Worm (Caenorhabditis elegans): ENCODE results near the gene B0001.3.

The B0001.3 gene

DNA sequence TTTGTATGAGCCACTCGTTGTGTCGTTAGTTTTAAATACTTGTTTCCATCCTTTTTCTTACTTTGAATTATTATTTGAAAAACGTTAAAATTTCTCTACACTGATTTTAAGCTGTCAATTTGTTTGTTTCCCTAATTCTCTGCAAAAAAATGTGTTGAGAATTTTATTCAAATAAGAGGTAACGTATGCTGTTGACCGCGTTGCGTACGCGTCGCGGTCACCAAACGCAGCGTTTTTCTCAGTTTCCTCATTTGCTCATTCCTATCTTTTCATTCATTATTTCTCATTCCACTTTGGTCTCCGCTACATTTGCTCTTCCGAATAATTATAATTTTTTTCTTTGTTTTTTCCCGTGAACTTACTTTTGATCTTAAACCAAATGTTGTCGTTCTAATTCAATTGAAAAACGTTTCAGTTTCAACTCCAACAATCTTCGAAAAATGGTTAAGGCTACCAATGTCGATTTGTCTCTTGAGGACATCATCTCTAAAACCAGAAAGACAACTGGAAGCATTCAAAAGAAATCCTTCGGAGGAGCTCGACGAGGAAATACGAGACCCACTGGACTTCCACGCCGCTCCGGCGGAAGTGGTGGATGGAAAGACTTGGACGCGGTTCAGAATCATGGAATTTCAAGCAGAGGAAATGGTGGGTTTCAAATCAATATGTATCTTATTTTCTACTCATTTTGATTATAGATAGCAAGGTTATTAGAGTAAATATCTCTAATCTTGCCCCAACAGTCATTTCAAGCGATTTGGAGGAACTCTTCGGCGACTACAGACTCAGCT lies 22.5 kb downstream of the B0001.3 start, which contains the start of gene aly-3:
aly-3 (plus strand) TSS at position 409 of the 791 bp plus-strand sequence.
- TF ChIP-seq drap-1 (GFP tag; optimal IDR thresholded peaks at IDR 0.05) (no peak), ztf-11 (tag; optimal IDR thresholded peaks at IDR 0.05) (no peak), flh-1 (GFP tag; optimal IDR thresholded peaks at IDR 0.05) (no peak), unc-120 (tag; optimal IDR thresholded peaks at IDR 0.05; ENCODE audit: poor library complexity, severe bottlenecking) (peak; percentile 57), cnd-1 (tag; optimal IDR thresholded peaks at IDR 0.05) (no peak), ceh-39 (tag; optimal IDR thresholded peaks at IDR 0.05) (peak; percentile 49), hlh-1 (tag; optimal IDR thresholded peaks at IDR 0.05) (no peak), mep-1 (tag; optimal IDR thresholded peaks at IDR 0.05) (peak; percentile 43), pha-4 (tag; optimal IDR thresholded peaks at IDR 0.05) (no peak), bed-3 (GFP tag; optimal IDR thresholded peaks at IDR 0.05) (no peak), ces-1 (GFP tag; optimal IDR thresholded peaks at IDR 0.05) (peak; percentile 53)

DNA sequence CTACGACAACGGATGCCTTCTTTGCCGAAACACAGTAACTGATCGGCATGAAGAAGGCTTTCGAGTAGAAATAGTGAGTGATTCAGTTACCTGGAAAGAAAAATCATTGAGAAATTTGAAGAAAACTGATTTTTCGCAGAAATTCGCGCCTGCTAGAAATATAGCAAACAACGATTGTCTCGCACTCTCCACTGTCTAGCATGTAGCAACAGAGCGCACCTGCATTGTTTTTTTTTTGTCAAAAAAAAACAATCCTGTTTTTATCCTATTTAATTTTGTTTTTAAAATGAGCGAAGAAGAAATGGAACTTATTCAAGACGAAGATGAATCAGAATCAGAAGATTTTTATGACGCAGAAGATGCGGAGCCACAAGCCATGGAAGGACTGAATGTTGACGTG lies 24.5 kb downstream of the B0001.3 start, which contains the start of the genes ddb-1 and M18.6:
ddb-1 (minus strand) TSS at position 90 of the 400 bp plus-strand sequence.
M18.6 (plus strand) TSS at position 235 of the 400 bp plus-strand sequence.
- TF ChIP-seq ces-1 (GFP tag; optimal IDR thresholded peaks at IDR 0.05): peak; percentile 24
- peak; percentile 43 for TF ChIP-seq lsy-2 (tag; optimal IDR thresholded peaks at IDR 0.05)
- TF ChIP-seq mep-1 (tag; optimal IDR thresholded peaks at IDR 0.05): peak; percentile 40
- TF ChIP-seq ham-2 (GFP tag; optimal IDR thresholded peaks at IDR 0.05): peak; percentile 18
- TF ChIP-seq snpc-4 (tag; optimal IDR thresholded peaks at IDR 0.05): no peak
- TF ChIP-seq nhr-28 (tag; optimal IDR thresholded peaks at IDR 0.05): no peak
- no peak for TF ChIP-seq nhr-2 (tag; optimal IDR thresholded peaks at IDR 0.05)
- TF ChIP-seq pha-4 (tag; optimal IDR thresholded peaks at IDR 0.05): peak; percentile 44

DNA sequence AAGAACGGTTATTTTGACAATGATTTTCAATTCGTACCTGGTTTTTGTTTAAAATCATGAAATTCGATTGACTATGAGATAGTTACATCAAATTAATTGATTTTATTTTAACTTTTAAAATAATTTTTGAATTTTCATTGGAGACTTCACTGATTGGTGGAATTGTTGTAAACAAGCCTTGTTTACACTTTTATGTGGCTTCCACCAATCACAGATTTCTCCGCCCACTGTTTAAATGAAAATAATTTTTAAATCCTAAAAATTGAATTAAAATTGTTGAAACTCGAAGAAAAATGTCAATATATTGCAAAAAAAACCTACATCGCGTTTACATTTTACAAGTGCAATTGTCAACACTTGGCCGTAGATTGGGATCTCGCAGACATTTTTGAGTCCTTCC lies 25.0 kb downstream of the B0001.3 start:
- TF ChIP-seq elt-1 (tag; optimal IDR thresholded peaks at IDR 0.05; ENCODE audit: borderline replicate concordance, insufficient read depth): no peak
- TF ChIP-seq ces-1 (GFP tag; optimal IDR thresholded peaks at IDR 0.05): no peak
- no peak for TF ChIP-seq ceh-83 (GFP tag; optimal IDR thresholded peaks at IDR 0.05)
- no peak for TF ChIP-seq lin-13 (tag; optimal IDR thresholded peaks at IDR 0.05)

DNA sequence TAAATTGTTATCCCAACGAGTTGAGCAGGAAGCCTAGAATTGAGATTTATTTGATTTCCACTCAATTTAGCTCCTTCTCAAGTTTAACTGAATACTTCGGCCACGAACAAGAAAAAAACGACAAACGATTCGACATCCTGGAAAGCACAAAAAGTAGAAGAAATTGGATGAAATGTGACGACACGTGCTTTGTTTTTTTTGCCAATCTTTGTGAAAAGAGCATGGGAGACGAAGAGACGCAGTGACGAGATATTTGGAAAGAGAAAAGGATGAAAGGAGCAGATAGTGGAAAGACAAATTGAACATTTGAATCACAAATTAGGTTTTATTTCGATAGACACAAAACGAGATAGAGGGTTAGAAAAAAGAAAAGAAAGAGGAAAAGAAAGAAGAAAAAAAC lies 31.0 kb downstream of the B0001.3 start:
- TF ChIP-seq cnd-1 (tag; optimal IDR thresholded peaks at IDR 0.05) (no peak), ces-1 (GFP tag; optimal IDR thresholded peaks at IDR 0.05) (peak; percentile 72)

DNA sequence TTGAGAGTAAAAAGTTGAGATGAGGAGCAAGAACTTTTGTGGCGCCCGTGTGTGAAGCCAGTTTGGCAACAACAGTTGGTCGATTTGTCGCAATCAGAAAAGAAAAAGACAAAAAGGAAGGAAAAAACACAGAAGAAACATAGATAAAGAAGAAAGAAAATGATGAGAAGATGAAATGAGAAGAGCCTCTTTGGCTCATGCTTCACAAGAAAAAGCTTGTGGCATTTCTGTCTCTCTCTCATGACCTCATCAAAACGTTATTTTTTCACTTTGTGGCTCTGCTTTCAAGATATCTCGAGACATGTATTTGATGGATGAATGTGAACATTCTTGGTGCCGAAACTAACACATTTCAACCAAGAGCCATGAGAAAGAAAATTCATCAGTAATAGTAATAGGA lies 32.5 kb downstream of the B0001.3 start:
- TF ChIP-seq elt-3 (tag; optimal IDR thresholded peaks at IDR 0.05) (no peak), unc-120 (tag; optimal IDR thresholded peaks at IDR 0.05; ENCODE audit: poor library complexity, severe bottlenecking) (peak; percentile 43), hlh-1 (tag; optimal IDR thresholded peaks at IDR 0.05) (peak; percentile 23)

DNA sequence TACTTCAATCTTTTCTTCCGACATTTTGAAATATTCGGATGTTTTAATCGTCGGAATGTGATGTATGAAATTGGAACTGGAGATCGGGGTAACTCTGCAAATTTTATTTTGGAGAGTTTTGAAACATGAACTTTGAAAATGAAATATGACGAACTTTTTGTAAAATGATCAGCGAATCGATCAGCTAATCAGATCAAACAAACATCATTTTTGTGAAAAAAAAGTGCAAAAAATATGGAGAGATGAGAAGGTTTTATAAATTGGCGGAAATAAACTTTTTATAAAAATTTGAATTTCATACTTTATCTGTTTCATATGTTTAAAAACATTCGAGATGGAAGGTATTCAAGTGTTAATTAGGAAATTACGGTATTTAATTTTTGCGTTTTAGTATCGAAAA lies 34.1 kb downstream of the B0001.3 start, which contains the start of gene dlc-2:
dlc-2 (minus strand) TSS at position 101 of the 400 bp plus-strand sequence.
- TF ChIP-seq elt-3 (tag; optimal IDR thresholded peaks at IDR 0.05) (no peak), mep-1 (tag; optimal IDR thresholded peaks at IDR 0.05) (no peak), unc-62 (GFP tag; optimal IDR thresholded peaks at IDR 0.05) (no peak), nhr-28 (tag; optimal IDR thresholded peaks at IDR 0.05) (no peak), nhr-2 (tag; optimal IDR thresholded peaks at IDR 0.05) (no peak), drap-1 (GFP tag; optimal IDR thresholded peaks at IDR 0.05) (no peak), mls-2 (tag; optimal IDR thresholded peaks at IDR 0.05) (no peak), ztf-11 (tag; optimal IDR thresholded peaks at IDR 0.05) (no peak), blmp-1 (tag; optimal IDR thresholded peaks at IDR 0.05) (no peak), elt-1 (tag; optimal IDR thresholded peaks at IDR 0.05; ENCODE audit: borderline replicate concordance, insufficient read depth) (no peak), mab-5 (tag; optimal IDR thresholded peaks at IDR 0.05) (no peak), nhr-237 (tag; optimal IDR thresholded peaks at IDR 0.05) (no peak), ces-1 (GFP tag; optimal IDR thresholded peaks at IDR 0.05) (no peak), pha-4 (tag; optimal IDR thresholded peaks at IDR 0.05) (no peak), unc-120 (tag; optimal IDR thresholded peaks at IDR 0.05; ENCODE audit: poor library complexity, severe bottlenecking) (no peak)

DNA sequence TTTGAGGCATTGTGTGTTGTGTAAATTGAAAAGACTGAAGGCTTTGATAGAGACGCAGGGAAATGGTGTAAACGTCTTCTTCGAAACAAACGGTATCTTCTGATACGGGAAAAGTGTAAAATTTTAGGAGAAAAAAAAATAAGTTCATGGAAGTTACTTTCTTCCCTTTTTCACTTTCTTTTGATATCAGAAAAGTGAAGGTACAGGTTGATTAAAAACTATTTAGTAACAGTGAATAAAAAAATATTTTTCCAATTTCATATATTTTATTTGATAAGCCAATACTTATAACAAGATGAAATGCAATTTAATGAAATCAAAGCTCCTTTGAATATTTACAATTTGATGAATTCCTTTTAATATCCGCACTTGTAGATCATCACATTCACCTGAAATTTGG lies 35.2 kb downstream of the B0001.3 start, which contains the start of gene col-129:
col-129 (minus strand) TSS at position 101 of the 400 bp plus-strand sequence.
- no peak for TF ChIP-seq zip-8 (tag; optimal IDR thresholded peaks at IDR 0.05)
- TF ChIP-seq elt-1 (tag; optimal IDR thresholded peaks at IDR 0.05; ENCODE audit: borderline replicate concordance, insufficient read depth): no peak
- TF ChIP-seq unc-62 (GFP tag; optimal IDR thresholded peaks at IDR 0.05): no peak
- no peak for TF ChIP-seq ceh-43 (GFP tag; optimal IDR thresholded peaks at IDR 0.05)
- TF ChIP-seq tbx-8 (GFP tag; optimal IDR thresholded peaks at IDR 0.05): no peak
- TF ChIP-seq ceh-83 (GFP tag; optimal IDR thresholded peaks at IDR 0.05): no peak
- TF ChIP-seq mab-5 (tag; optimal IDR thresholded peaks at IDR 0.05): no peak
- TF ChIP-seq nhr-12 (tag; optimal IDR thresholded peaks at IDR 0.05): no peak
- no peak for TF ChIP-seq ham-2 (GFP tag; optimal IDR thresholded peaks at IDR 0.05)
- TF ChIP-seq lin-13 (tag; optimal IDR thresholded peaks at IDR 0.05): no peak
- TF ChIP-seq hlh-1 (tag; optimal IDR thresholded peaks at IDR 0.05): no peak
- TF ChIP-seq lin-32 (GFP tag; optimal IDR thresholded peaks at IDR 0.05): no peak
- TF ChIP-seq snpc-4 (tag; optimal IDR thresholded peaks at IDR 0.05): no peak
- no peak for TF ChIP-seq nhr-2 (tag; optimal IDR thresholded peaks at IDR 0.05)
- no peak for TF ChIP-seq unc-120 (tag; optimal IDR thresholded peaks at IDR 0.05; ENCODE audit: poor library complexity, severe bottlenecking)

All from whole organism, mixed stage, embryonic.